Fruit fly (Drosophila melanogaster): ENCODE results near the gene ems.

- TF ChIP-seq CG1233 (GFP tag; optimal IDR thresholded peaks at IDR 0.05) (no peak), Lim3 (GFP tag; IDR thresholded peaks at IDR 0.05) (no peak), seq (GFP tag; IDR thresholded peaks at IDR 0.05) (no peak)
These were observed 44.3 kb upstream of the ems start for dm6 chr3R:13857339-13857738.

All from whole organism, embryonic.